Worm (Caenorhabditis elegans): ENCODE measurements around the gene pigb-1.

ce11 chrII:5040631-5041156 lies 47.8 kb upstream of the pigb-1 start, which contains the start of gene F33G12.7:
- TF ChIP-seq snpc-4 (tag; optimal IDR thresholded peaks at IDR 0.05) (no peak), madf-9 (GFP tag; conservative IDR thresholded peaks at IDR 0.05) (no peak), lsy-2 (tag; optimal IDR thresholded peaks at IDR 0.05) (peak in 1 of 2 experiments; percentile 33), skn-1 (tag; optimal IDR thresholded peaks at IDR 0.05) (no peak), spr-1 (tag; optimal IDR thresholded peaks at IDR 0.05) (no peak), nhr-10 (tag; optimal IDR thresholded peaks at IDR 0.05) (no peak), sdz-12 (GFP tag; optimal IDR thresholded peaks at IDR 0.05) (no peak), lin-29 (GFP tag; IDR thresholded peaks at IDR 0.05) (no peak), nhr-6 (tag; optimal IDR thresholded peaks at IDR 0.05) (no peak), ceh-82 (tag; optimal IDR thresholded peaks at IDR 0.05) (no peak), unc-62 (GFP tag; optimal IDR thresholded peaks at IDR 0.05 in 1 of 2) (no peak), unc-62 (tag; optimal IDR thresholded peaks at IDR 0.05) (no peak), Y5F2A.4 (GFP tag; optimal IDR thresholded peaks at IDR 0.05) (no peak)
